Worm (Caenorhabditis elegans): ENCODE data around the gene arx-4.

The arx-4 gene

DNA sequence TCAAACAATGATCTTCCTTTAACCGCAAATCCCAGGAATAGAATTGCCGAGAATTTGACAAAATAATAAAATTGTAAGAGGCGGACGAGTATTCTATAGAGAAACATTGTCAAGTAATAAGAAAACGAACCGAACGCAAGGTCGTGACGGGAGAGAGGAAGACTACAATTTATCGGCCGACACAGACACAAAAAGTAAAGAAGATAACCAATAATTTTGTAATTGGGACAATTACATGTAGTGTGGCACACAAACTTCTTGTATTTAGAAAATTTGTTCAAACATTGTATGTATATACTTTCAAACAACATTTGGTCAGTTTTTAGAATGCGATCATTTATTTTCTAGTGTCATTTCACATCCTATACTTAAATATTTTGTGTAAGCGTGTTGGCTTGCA lies 30.1 kb upstream of the arx-4 start, which contains the start of gene ceeh-1:
Gene ceeh-1, minus strand, starts transcription at position 317 of the 400 bp plus-strand sequence.
- TF ChIP-seq fos-1 (tag; optimal IDR thresholded peaks at IDR 0.05) = peak; percentile 32
- TF ChIP-seq elt-3 (tag; optimal IDR thresholded peaks at IDR 0.05) = no peak

DNA sequence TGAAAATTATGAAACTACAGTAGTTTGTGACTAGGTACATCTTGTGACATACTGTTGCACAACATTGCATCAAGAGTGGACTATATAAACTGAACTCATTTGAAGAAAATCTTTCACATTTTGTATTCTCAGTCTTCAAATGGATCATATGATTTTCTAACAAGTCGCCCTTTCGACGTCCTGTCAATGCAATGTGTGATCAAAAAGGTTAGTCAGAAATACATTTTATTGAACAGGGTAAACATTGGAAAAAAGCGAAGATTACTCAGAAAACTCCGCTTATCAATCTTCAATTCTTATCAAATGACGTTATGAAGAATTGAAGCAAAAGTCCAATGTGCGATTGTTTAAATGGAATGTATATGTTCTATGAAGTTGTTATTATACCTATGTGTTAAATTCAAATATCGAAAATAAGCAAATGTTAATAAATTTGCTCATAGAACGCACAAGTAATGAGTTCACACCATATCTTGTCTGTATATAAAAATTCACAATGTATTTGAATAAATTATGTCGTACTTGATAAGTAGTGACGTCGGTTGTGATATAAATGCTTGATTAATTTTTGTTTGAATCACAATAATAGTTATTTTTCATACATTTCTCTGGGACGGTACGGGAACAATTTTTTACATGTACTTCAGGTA lies 29.1 kb upstream of the arx-4 start, which contains the start of gene zip-2:
Gene zip-2, plus strand, starts transcription at position 128 of the 650 bp plus-strand sequence.
- TF ChIP-seq nhr-23 (tag; optimal IDR thresholded peaks at IDR 0.05) = no peak
- no peak for TF ChIP-seq elt-3 (tag; optimal IDR thresholded peaks at IDR 0.05)
- TF ChIP-seq ceh-16 (tag; optimal IDR thresholded peaks at IDR 0.05) = no peak
- no peak for TF ChIP-seq dmd-4 (tag; optimal IDR thresholded peaks at IDR 0.05)
- TF ChIP-seq ztf-4 (tag; optimal IDR thresholded peaks at IDR 0.05) = no peak
- no peak for TF ChIP-seq unc-55 (GFP tag; optimal IDR thresholded peaks at IDR 0.05)
- no peak for TF ChIP-seq peb-1 (tag; optimal IDR thresholded peaks at IDR 0.05)
- TF ChIP-seq R02D3.7 (tag; optimal IDR thresholded peaks at IDR 0.05) = no peak
- TF ChIP-seq ama-1 (optimal IDR thresholded peaks at IDR 0.05) = peak; percentile 2
- no peak for TF ChIP-seq ZK546.5 (tag; optimal IDR thresholded peaks at IDR 0.05)
- no peak for TF ChIP-seq nhr-77 (tag; optimal IDR thresholded peaks at IDR 0.05)
- peak; percentile 49 for TF ChIP-seq gmeb-1 (tag; optimal IDR thresholded peaks at IDR 0.05)
- TF ChIP-seq alr-1 (tag; optimal IDR thresholded peaks at IDR 0.05) = no peak
- TF ChIP-seq fos-1 (tag; optimal IDR thresholded peaks at IDR 0.05) = peak; percentile 95
- no peak for TF ChIP-seq zag-1 (tag; optimal IDR thresholded peaks at IDR 0.05)
- TF ChIP-seq sma-3 (GFP tag; optimal IDR thresholded peaks at IDR 0.05) = peak; percentile 11
- TF ChIP-seq Y55F3AM.14 (GFP tag; optimal IDR thresholded peaks at IDR 0.05) = no peak
- no peak for TF ChIP-seq ztf-11 (tag; optimal IDR thresholded peaks at IDR 0.05)
- no peak for TF ChIP-seq unc-39 (tag; optimal IDR thresholded peaks at IDR 0.05)
- peak; percentile 4 for TF ChIP-seq lin-13 (GFP tag; optimal IDR thresholded peaks at IDR 0.05)
- no peak for TF ChIP-seq unc-62 (GFP tag; optimal IDR thresholded peaks at IDR 0.05)
- TF ChIP-seq sem-4 (tag; optimal IDR thresholded peaks at IDR 0.05) = no peak
- no peak for TF ChIP-seq nhr-11 (tag; optimal IDR thresholded peaks at IDR 0.05)
- no peak for TF ChIP-seq F13H6.1 (tag; optimal IDR thresholded peaks at IDR 0.05)
- no peak for TF ChIP-seq egl-27 (tag; optimal IDR thresholded peaks at IDR 0.05)
- TF ChIP-seq crh-2 (tag; optimal IDR thresholded peaks at IDR 0.05) = peak; percentile 76
- peak; percentile 60 for TF ChIP-seq sma-9 (GFP tag; optimal IDR thresholded peaks at IDR 0.05)
- TF ChIP-seq sma-9 (tag; optimal IDR thresholded peaks at IDR 0.05) = no peak
- no peak for TF ChIP-seq lin-39 (tag; optimal IDR thresholded peaks at IDR 0.05)
- TF ChIP-seq nhr-25 (tag; optimal IDR thresholded peaks at IDR 0.05) = peak; percentile 16
- no peak for TF ChIP-seq ceh-82 (tag; optimal IDR thresholded peaks at IDR 0.05)
- no peak for TF ChIP-seq snpc-4 (tag; optimal IDR thresholded peaks at IDR 0.05)
- TF ChIP-seq elt-1 (tag; optimal IDR thresholded peaks at IDR 0.05) = no peak
- peak; percentile 45 for TF ChIP-seq nhr-21 (tag; optimal IDR thresholded peaks at IDR 0.05)
- TF ChIP-seq mdl-1 (tag; optimal IDR thresholded peaks at IDR 0.05) = no peak
- peak; percentile 88 for TF ChIP-seq nhr-129 (tag; optimal IDR thresholded peaks at IDR 0.05)
- no peak for TF ChIP-seq aly-2 (tag; optimal IDR thresholded peaks at IDR 0.05)
- peak; percentile 18 for TF ChIP-seq C34F6.9 (tag; optimal IDR thresholded peaks at IDR 0.05)
- TF ChIP-seq nhr-12 (tag; optimal IDR thresholded peaks at IDR 0.05) = no peak

DNA sequence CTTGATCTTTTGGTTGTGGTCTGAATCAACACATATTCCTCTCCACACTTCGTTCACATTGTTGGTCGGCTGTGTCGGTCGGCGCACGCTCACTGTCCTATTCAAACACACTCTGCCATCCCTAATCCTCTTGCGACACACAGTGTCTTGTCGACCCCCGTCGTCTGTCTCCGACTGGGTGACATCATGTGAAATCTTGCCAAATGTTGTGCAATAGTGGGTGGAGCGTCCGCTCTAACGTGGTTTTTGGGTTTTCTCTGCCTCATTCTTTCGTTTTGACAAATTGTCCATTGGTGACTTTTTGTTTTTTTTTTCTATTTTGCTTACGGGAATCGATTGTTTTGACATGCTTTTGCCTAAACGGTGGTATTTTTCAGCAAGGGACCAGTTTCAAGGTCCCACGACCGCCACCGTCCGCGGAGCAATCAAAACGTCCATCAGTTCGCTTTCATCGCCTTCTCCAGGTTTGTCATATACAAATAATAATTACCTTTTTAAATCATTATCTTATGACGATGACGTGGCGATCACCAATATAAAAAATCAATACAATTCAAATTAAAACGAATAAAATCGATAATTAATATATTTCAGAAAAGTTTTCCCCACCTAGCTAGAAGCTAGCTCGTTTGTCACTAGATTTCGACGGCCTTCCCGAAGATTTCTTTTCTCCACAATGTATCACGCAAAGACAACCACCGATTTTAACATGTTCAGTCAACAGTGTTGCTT lies 28.2 kb upstream of the arx-4 start:
- peak; percentile 78 for TF ChIP-seq lin-13 (GFP tag; optimal IDR thresholded peaks at IDR 0.05)
- TF ChIP-seq mdl-1 (tag; optimal IDR thresholded peaks at IDR 0.05) = peak; percentile 83 to 94
- no peak for TF ChIP-seq elt-3 (tag; optimal IDR thresholded peaks at IDR 0.05)
- TF ChIP-seq gmeb-1 (tag; optimal IDR thresholded peaks at IDR 0.05) = peak; percentile 69
- TF ChIP-seq ztf-1 (GFP tag; conservative IDR thresholded peaks at IDR 0.05) = no peak
- peak; percentile 28 for TF ChIP-seq snpc-4 (tag; optimal IDR thresholded peaks at IDR 0.05)
- no peak for TF ChIP-seq dmd-4 (tag; optimal IDR thresholded peaks at IDR 0.05)
- TF ChIP-seq unc-62 (GFP tag; optimal IDR thresholded peaks at IDR 0.05) = no peak
- TF ChIP-seq aly-2 (tag; optimal IDR thresholded peaks at IDR 0.05) = no peak
- peak; percentile 84 for TF ChIP-seq blmp-1 (tag; optimal IDR thresholded peaks at IDR 0.05; ENCODE audit: insufficient read depth)
- TF ChIP-seq R02D3.7 (tag; optimal IDR thresholded peaks at IDR 0.05) = no peak
- TF ChIP-seq unc-39 (tag; optimal IDR thresholded peaks at IDR 0.05) = no peak
- peak; percentile 92 for TF ChIP-seq sma-9 (GFP tag; optimal IDR thresholded peaks at IDR 0.05)
- no peak for TF ChIP-seq sma-9 (tag; optimal IDR thresholded peaks at IDR 0.05)
- peak; percentile 91 for TF ChIP-seq F13H6.1 (tag; optimal IDR thresholded peaks at IDR 0.05)
- peak; percentile 70 for TF ChIP-seq mab-5 (tag; optimal IDR thresholded peaks at IDR 0.05)
- TF ChIP-seq lsy-2 (tag; optimal IDR thresholded peaks at IDR 0.05) = peak; percentile 67 to 89
- TF ChIP-seq nhr-237 (tag; optimal IDR thresholded peaks at IDR 0.05) = no peak
- no peak for TF ChIP-seq nhr-12 (tag; optimal IDR thresholded peaks at IDR 0.05)
- peak; percentile 94 for TF ChIP-seq nhr-21 (tag; optimal IDR thresholded peaks at IDR 0.05)
- TF ChIP-seq alr-1 (tag; optimal IDR thresholded peaks at IDR 0.05) = no peak
- TF ChIP-seq peb-1 (tag; optimal IDR thresholded peaks at IDR 0.05) = peak; percentile 49
- TF ChIP-seq skn-1 (tag; optimal IDR thresholded peaks at IDR 0.05) = peak; percentile 35
- no peak for TF ChIP-seq nhr-11 (tag; optimal IDR thresholded peaks at IDR 0.05)
- TF ChIP-seq Y55F3AM.14 (GFP tag; optimal IDR thresholded peaks at IDR 0.05) = peak; percentile 84
- TF ChIP-seq crh-2 (tag; optimal IDR thresholded peaks at IDR 0.05) = peak; percentile 93
- TF ChIP-seq nhr-6 (tag; optimal IDR thresholded peaks at IDR 0.05) = peak; percentile 56
- TF ChIP-seq fos-1 (tag; optimal IDR thresholded peaks at IDR 0.05) = peak; percentile 99
- TF ChIP-seq ceh-16 (tag; optimal IDR thresholded peaks at IDR 0.05) = peak; percentile 82
- TF ChIP-seq C34F6.9 (tag; optimal IDR thresholded peaks at IDR 0.05) = peak; percentile 97
